Fruit fly (Drosophila melanogaster) whole organism: ENCODE data around the gene CG10431.

Experiments used
- CG8478 ChIP-seq: fragments of >200 bp; optimal IDR thresholded peaks from 2 replicates; lab custom pipeline; 2018; ENCODE audit warnings: inconsistent platforms
- Dll ChIP-seq: fragments of >200 bp; optimal IDR thresholded peaks from 2 replicates; lab custom pipeline; 2017
- EcR ChIP-seq, 2 experiments: fragments of >200 bp; optimal IDR thresholded peaks; 2 replicates each; lab custom pipeline; 2017; ENCODE audit warnings: missing biosample characterization in 2 of 2, missing genetic modification characterization in 2 of 2, missing genetic modification reagents in 2 of 2
- pan ChIP-seq: fragments of >200 bp; optimal IDR thresholded peaks from 2 replicates; lab custom pipeline; 2017
- psq ChIP-seq: fragments of >200 bp; optimal IDR thresholded peaks from 2 replicates; lab custom pipeline; 2017
- usp ChIP-seq: fragments of >200 bp; optimal IDR thresholded peaks from 2 replicates; lab custom pipeline; 2017; ENCODE audit warnings: missing biosample characterization, missing genetic modification characterization, mixed read lengths

Gene CG10431

dm6 chr2L:18974063-18974779 is at the start of gene CG10431, which contains the start of gene L2HGDH:
Gene CG10431 (plus strand): TSS chr2L:18974710.
Gene L2HGDH (minus strand): TSS chr2L:18974448.
- TF ChIP-seq CG8478 (lab: Kevin White, UChicago): no peak
- TF ChIP-seq Dll (lab: Kevin White, UChicago): no peak
- no peak for TF ChIP-seq psq (lab: Kevin White, UChicago)
- TF ChIP-seq EcR (GFP tag; optimal IDR thresholded peaks at IDR 0.05; lab: Kevin White, UChicago): no peak
- TF ChIP-seq pan: no peak
- TF ChIP-seq usp (GFP tag; lab: Kevin White, UChicago): no peak

- no peak for TF ChIP-seq usp (GFP tag; lab: Kevin White, UChicago)
- no peak for TF ChIP-seq pan
- no peak for TF ChIP-seq psq (lab: Kevin White, UChicago)
- no peak for TF ChIP-seq Dll (lab: Kevin White, UChicago)
- TF ChIP-seq EcR (GFP tag; optimal IDR thresholded peaks at IDR 0.05; lab: Kevin White, UChicago): no peak
- TF ChIP-seq CG8478 (lab: Kevin White, UChicago): no peak
Measured at dm6 chr2L:18925387-18925786, 49.1 kb upstream of the CG10431 start.

- TF ChIP-seq Dll (lab: Kevin White, UChicago): no peak
Measured at dm6 chr2L:18925956-18926355, 48.6 kb upstream of the CG10431 start.

dm6 chr2L:18927891-18928290 is 46.6 kb upstream of the CG10431 start:
- TF ChIP-seq CG8478 (lab: Kevin White, UChicago): no peak

- no peak for TF ChIP-seq usp (GFP tag; lab: Kevin White, UChicago)
- no peak for TF ChIP-seq Dll (lab: Kevin White, UChicago)
- TF ChIP-seq EcR (GFP tag; optimal IDR thresholded peaks at IDR 0.05; lab: Kevin White, UChicago): no peak
- TF ChIP-seq CG8478 (lab: Kevin White, UChicago): no peak
- no peak for TF ChIP-seq psq (lab: Kevin White, UChicago)
- TF ChIP-seq pan: no peak
Measured at dm6 chr2L:18929595-18929994, 44.9 kb upstream of the CG10431 start.

dm6 chr2L:18930352-18931122 is 44.0 kb upstream of the CG10431 start:
- no peak for TF ChIP-seq usp (GFP tag; lab: Kevin White, UChicago)
- no peak for TF ChIP-seq CG8478 (lab: Kevin White, UChicago)
- TF ChIP-seq psq (lab: Kevin White, UChicago): no peak
- TF ChIP-seq pan: no peak
- TF ChIP-seq EcR (GFP tag; optimal IDR thresholded peaks at IDR 0.05; lab: Kevin White, UChicago): no peak
- TF ChIP-seq Dll (lab: Kevin White, UChicago): no peak

dm6 chr2L:18933867-18934266 is 40.6 kb upstream of the CG10431 start:
- no peak for TF ChIP-seq CG8478 (lab: Kevin White, UChicago)
- no peak for TF ChIP-seq Dll (lab: Kevin White, UChicago)
- TF ChIP-seq EcR (GFP tag; optimal IDR thresholded peaks at IDR 0.05; lab: Kevin White, UChicago): no peak
- TF ChIP-seq psq (lab: Kevin White, UChicago): no peak
- no peak for TF ChIP-seq usp (GFP tag; lab: Kevin White, UChicago)
- no peak for TF ChIP-seq pan

- no peak for TF ChIP-seq EcR (GFP tag; optimal IDR thresholded peaks at IDR 0.05; lab: Kevin White, UChicago)
- TF ChIP-seq CG8478 (lab: Kevin White, UChicago): no peak
- TF ChIP-seq pan: no peak
- no peak for TF ChIP-seq usp (GFP tag; lab: Kevin White, UChicago)
- TF ChIP-seq psq (lab: Kevin White, UChicago): no peak
- TF ChIP-seq Dll (lab: Kevin White, UChicago): no peak
Measured at dm6 chr2L:18934588-18934987, 39.9 kb upstream of the CG10431 start.

- TF ChIP-seq EcR (GFP tag; optimal IDR thresholded peaks at IDR 0.05; lab: Kevin White, UChicago) (no peak), psq (lab: Kevin White, UChicago) (no peak), CG8478 (lab: Kevin White, UChicago) (peak; percentile 92), pan (no peak), usp (GFP tag; lab: Kevin White, UChicago) (no peak)
Measured at dm6 chr2L:18936056-18936455, 38.5 kb upstream of the CG10431 start.

- TF ChIP-seq Dll (lab: Kevin White, UChicago): no peak
- no peak for TF ChIP-seq psq (lab: Kevin White, UChicago)
- no peak for TF ChIP-seq EcR (GFP tag; optimal IDR thresholded peaks at IDR 0.05; lab: Kevin White, UChicago)
- TF ChIP-seq usp (GFP tag; lab: Kevin White, UChicago): no peak
- TF ChIP-seq pan: no peak
- no peak for TF ChIP-seq CG8478 (lab: Kevin White, UChicago)
Measured at dm6 chr2L:18943309-18943708, 31.2 kb upstream of the CG10431 start.

dm6 chr2L:18943797-18944174 is 30.7 kb upstream of the CG10431 start, which contains the start of gene ssp3:
Gene ssp3 (minus strand): TSS chr2L:18943960.
- no peak for TF ChIP-seq usp (GFP tag; lab: Kevin White, UChicago)
